Worm (Caenorhabditis elegans): ENCODE data around the gene wht-3.

The wht-3 gene

ce11 chrIII:4101016-4101415, 50.4 kb downstream of the wht-3 start:
- no peak for TF ChIP-seq nhr-232 (tag; optimal IDR thresholded peaks at IDR 0.05)
- TF ChIP-seq hlh-6 (tag; optimal IDR thresholded peaks at IDR 0.05) = no peak
- TF ChIP-seq F13H6.1 (tag; optimal IDR thresholded peaks at IDR 0.05) = no peak
- no peak for TF ChIP-seq mec-3 (tag; optimal IDR thresholded peaks at IDR 0.05; ENCODE audit: borderline replicate concordance)
- no peak for TF ChIP-seq ceh-9 (tag; optimal IDR thresholded peaks at IDR 0.05)

ce11 chrIII:4099884-4100596, 51.4 kb downstream of the wht-3 start:
- TF ChIP-seq T23F11.4 (GFP tag; optimal IDR thresholded peaks at IDR 0.05) = no peak
- no peak for TF ChIP-seq ets-4 (tag; optimal IDR thresholded peaks at IDR 0.05)
- no peak for TF ChIP-seq hlh-8 (tag; optimal IDR thresholded peaks at IDR 0.05)
- peak; percentile 13 for TF ChIP-seq hlh-30 (tag; optimal IDR thresholded peaks at IDR 0.05; ENCODE audit: insufficient read depth)
- TF ChIP-seq unc-55 (GFP tag; optimal IDR thresholded peaks at IDR 0.05) = peak; percentile 72
- TF ChIP-seq ama-1 (optimal IDR thresholded peaks at IDR 0.05) = no peak
- peak; percentile 18 for TF ChIP-seq ceh-18 (tag; optimal IDR thresholded peaks at IDR 0.05)
- TF ChIP-seq ceh-34 (tag; optimal IDR thresholded peaks at IDR 0.05) = no peak
- no peak for TF ChIP-seq ztf-16 (tag; optimal IDR thresholded peaks at IDR 0.05)
- TF ChIP-seq C08G9.2 (tag; optimal IDR thresholded peaks at IDR 0.05) = no peak
- no peak for TF ChIP-seq nfya-1 (tag; optimal IDR thresholded peaks at IDR 0.05)
- no peak for TF ChIP-seq unc-86 (tag; optimal IDR thresholded peaks at IDR 0.05)
- TF ChIP-seq dve-1 (tag; optimal IDR thresholded peaks at IDR 0.05) = peak; percentile 60
- no peak for TF ChIP-seq mec-3 (tag; optimal IDR thresholded peaks at IDR 0.05; ENCODE audit: borderline replicate concordance)
- no peak for TF ChIP-seq ceh-31 (tag; optimal IDR thresholded peaks at IDR 0.05)

- no peak for TF ChIP-seq ceh-6 (GFP tag; optimal IDR thresholded peaks at IDR 0.05)
- TF ChIP-seq K09A11.1 (tag; optimal IDR thresholded peaks at IDR 0.05; ENCODE audit: insufficient read depth) = no peak
- no peak for TF ChIP-seq unc-55 (GFP tag; optimal IDR thresholded peaks at IDR 0.05)
- no peak for TF ChIP-seq hlh-13 (GFP tag; optimal IDR thresholded peaks at IDR 0.05)
- TF ChIP-seq pha-2 (tag; optimal IDR thresholded peaks at IDR 0.05) = no peak
- TF ChIP-seq rnt-1 (tag; optimal IDR thresholded peaks at IDR 0.05) = no peak
- TF ChIP-seq pag-3 (tag; optimal IDR thresholded peaks at IDR 0.05; ENCODE audit: borderline replicate concordance) = no peak
- no peak for TF ChIP-seq tbx-2 (tag; optimal IDR thresholded peaks at IDR 0.05)
- no peak for TF ChIP-seq hlh-8 (tag; optimal IDR thresholded peaks at IDR 0.05)
These were observed 52.6 kb downstream of the wht-3 start for ce11 chrIII:4098751-4099150.

- no peak for TF ChIP-seq pag-3 (tag; optimal IDR thresholded peaks at IDR 0.05; ENCODE audit: borderline replicate concordance)
- no peak for TF ChIP-seq K02D7.2 (tag; optimal IDR thresholded peaks at IDR 0.05)
- TF ChIP-seq fkh-6 (tag; optimal IDR thresholded peaks at IDR 0.05) = no peak
- TF ChIP-seq ztf-16 (tag; optimal IDR thresholded peaks at IDR 0.05) = no peak
- TF ChIP-seq hlh-30 (tag; optimal IDR thresholded peaks at IDR 0.05; ENCODE audit: insufficient read depth) = no peak
- TF ChIP-seq pros-1 (tag; optimal IDR thresholded peaks at IDR 0.05) = no peak
These were observed 53.2 kb downstream of the wht-3 start, which contains the start of gene rei-1 for ce11 chrIII:4098107-4098620. rei-1 (minus strand) TSS chrIII:4098190.
